Worm (Caenorhabditis elegans) whole organism, L3 larva: ENCODE data around the gene C08E8.5.

Experiments
- R02D3.7 ChIP-seq: fragments of 150-350 bp; optimal IDR thresholded peaks from 2 replicates; lab custom pipeline; 2014; ENCODE audit warnings: missing biosample characterization, missing genetic modification characterization
- ZK546.5 ChIP-seq: sonication (generic microtip); optimal IDR thresholded peaks from 2 replicates; lab custom pipeline; 2017; ENCODE audit warnings: missing biosample characterization, missing genetic modification characterization
- aly-2 ChIP-seq: fragments of 150-350 bp; optimal IDR thresholded peaks from 2 replicates; lab custom pipeline; 2014; ENCODE audit warnings: missing biosample characterization, missing genetic modification characterization
- ama-1 ChIP-seq: fragments of 150-350 bp; optimal IDR thresholded peaks from 2 replicates; lab custom pipeline; 2018
- ceh-16 ChIP-seq: sonication (generic microtip); optimal IDR thresholded peaks from 2 replicates; lab custom pipeline; 2017; ENCODE audit warnings: missing biosample characterization, missing genetic modification characterization
- ceh-28 ChIP-seq: fragments of 150-350 bp; optimal IDR thresholded peaks from 2 replicates; lab custom pipeline; 2014; ENCODE audit warnings: missing biosample characterization, missing genetic modification reagents, missing genetic modification characterization
- ceh-82 ChIP-seq: fragments of 150-350 bp; optimal IDR thresholded peaks from 2 replicates; lab custom pipeline; 2014; ENCODE audit warnings: missing biosample characterization, missing genetic modification characterization
- egl-27 ChIP-seq: sonication (generic microtip); optimal IDR thresholded peaks from 4 replicates; lab custom pipeline; 2017; ENCODE audit warnings: missing biosample characterization, missing genetic modification reagents, missing genetic modification characterization
- elt-2 ChIP-seq: sonication (generic microtip); optimal IDR thresholded peaks from 2 replicates; lab custom pipeline; 2016; ENCODE audit warnings: missing genetic modification reagents, mild to moderate bottlenecking, missing genetic modification characterization, missing compliant biosample characterization
- elt-3 ChIP-seq, 3 experiments: fragments of 150-350 bp in 1 of 3; sonication (generic microtip) in 2 of 3; optimal IDR thresholded peaks; 2 replicates in 2 of 3; 4 replicates in 1 of 3; lab custom pipeline; 2014 to 2017; ENCODE audit warnings: missing biosample characterization in 3 of 3, missing genetic modification characterization in 3 of 3
- eor-1 ChIP-seq, 2 experiments: fragments of 150-350 bp; optimal IDR thresholded peaks; 2 replicates each; lab custom pipeline; 2014 to 2018; ENCODE audit warnings: missing biosample characterization in 2 of 2, missing genetic modification characterization in 2 of 2
- fkh-10 ChIP-seq: sonication (generic microtip); optimal IDR thresholded peaks from 2 replicates; lab custom pipeline; 2017; ENCODE audit warnings: missing biosample characterization, missing genetic modification reagents, missing genetic modification characterization
- fos-1 ChIP-seq: fragments of 150-350 bp; optimal IDR thresholded peaks from 2 replicates; lab custom pipeline; 2014; ENCODE audit warnings: missing biosample characterization, missing genetic modification characterization
- jun-1 ChIP-seq: fragments of 150-350 bp; optimal IDR thresholded peaks from 2 replicates; lab custom pipeline; 2014; ENCODE audit warnings: missing biosample characterization, missing genetic modification reagents, missing genetic modification characterization
- lin-15B ChIP-seq: fragments of 150-350 bp; optimal IDR thresholded peaks from 2 replicates; lab custom pipeline; 2014; ENCODE audit warnings: missing biosample characterization, missing genetic modification characterization
- lin-39 ChIP-seq: fragments of 150-350 bp; optimal IDR thresholded peaks from 2 replicates; lab custom pipeline; 2018; ENCODE audit warnings: missing biosample characterization, missing genetic modification reagents, missing genetic modification characterization
- mml-1 ChIP-seq: fragments of 150-350 bp; sonication (generic microtip); optimal IDR thresholded peaks from 3 replicates; lab custom pipeline; 2014; ENCODE audit warnings: missing biosample characterization, missing genetic modification characterization
- nfya-1 ChIP-seq: sonication (generic microtip); optimal IDR thresholded peaks from 2 replicates; lab custom pipeline; 2017; ENCODE audit warnings: missing genetic modification characterization, mild to moderate bottlenecking, missing compliant biosample characterization, antibody characterized with exemption, moderate library complexity; ENCODE audit not compliant: insufficient read depth
- nhr-11 ChIP-seq: fragments of 150-350 bp; optimal IDR thresholded peaks from 2 replicates; lab custom pipeline; 2014; ENCODE audit warnings: missing biosample characterization, missing genetic modification characterization
- nhr-12 ChIP-seq: fragments of 150-350 bp; optimal IDR thresholded peaks from 2 replicates; lab custom pipeline; 2014; ENCODE audit warnings: missing biosample characterization, missing genetic modification characterization
- nhr-23 ChIP-seq: fragments of 150-350 bp; optimal IDR thresholded peaks from 2 replicates; lab custom pipeline; 2014; ENCODE audit warnings: missing biosample characterization, missing genetic modification reagents, missing genetic modification characterization
- nhr-43 ChIP-seq: sonication (generic microtip); optimal IDR thresholded peaks from 2 replicates; lab custom pipeline; 2016; ENCODE audit warnings: mild to moderate bottlenecking, missing genetic modification characterization, missing compliant biosample characterization; ENCODE audit not compliant: poor library complexity, severe bottlenecking
- nhr-67 ChIP-seq: fragments of 150-350 bp; optimal IDR thresholded peaks from 2 replicates; lab custom pipeline; 2014; ENCODE audit warnings: missing biosample characterization, missing genetic modification characterization
- nhr-76 ChIP-seq: fragments of 150-350 bp; sonication (generic microtip); optimal IDR thresholded peaks from 5 replicates; lab custom pipeline; 2014; ENCODE audit warnings: missing biosample characterization, missing genetic modification characterization
- nhr-77 ChIP-seq: fragments of 150-350 bp; optimal IDR thresholded peaks from 2 replicates; lab custom pipeline; 2014; ENCODE audit warnings: missing biosample characterization, missing genetic modification characterization
- pha-4 ChIP-seq: fragments of 150-350 bp; optimal IDR thresholded peaks from 2 replicates; lab custom pipeline; 2014; ENCODE audit warnings: missing biosample characterization, missing genetic modification reagents, missing genetic modification characterization
- pqm-1 ChIP-seq: fragments of 150-350 bp; optimal IDR thresholded peaks from 2 replicates; lab custom pipeline; 2017; ENCODE audit warnings: missing biosample characterization, missing genetic modification characterization, inconsistent platforms
- sea-2 ChIP-seq: fragments of 150-350 bp; sonication (generic microtip); optimal IDR thresholded peaks from 4 replicates; lab custom pipeline; 2014; ENCODE audit warnings: missing biosample characterization, missing genetic modification reagents, missing genetic modification characterization
- skn-1 ChIP-seq: fragments of 150-350 bp; optimal IDR thresholded peaks from 2 replicates; lab custom pipeline; 2014; ENCODE audit warnings: missing biosample characterization, missing genetic modification characterization
- snpc-4 ChIP-seq: fragments of 150-350 bp; optimal IDR thresholded peaks from 2 replicates; lab custom pipeline; 2014; ENCODE audit warnings: missing biosample characterization, missing genetic modification characterization
- unc-39 ChIP-seq: sonication (generic microtip); optimal IDR thresholded peaks from 4 replicates; lab custom pipeline; 2017; ENCODE audit warnings: missing biosample characterization, missing genetic modification characterization
- unc-62 ChIP-seq: fragments of 150-350 bp; sonication (generic microtip); optimal IDR thresholded peaks from 4 replicates; lab custom pipeline; 2014; ENCODE audit warnings: missing biosample characterization, missing genetic modification reagents, missing genetic modification characterization
- zag-1 ChIP-seq: fragments of 150-350 bp; optimal IDR thresholded peaks from 2 replicates; lab custom pipeline; 2014; ENCODE audit warnings: missing biosample characterization, missing genetic modification characterization
- ztf-4 ChIP-seq: fragments of 150-350 bp; optimal IDR thresholded peaks from 2 replicates; lab custom pipeline; 2014; ENCODE audit warnings: missing biosample characterization, missing genetic modification characterization

The C08E8.5 gene

DNA sequence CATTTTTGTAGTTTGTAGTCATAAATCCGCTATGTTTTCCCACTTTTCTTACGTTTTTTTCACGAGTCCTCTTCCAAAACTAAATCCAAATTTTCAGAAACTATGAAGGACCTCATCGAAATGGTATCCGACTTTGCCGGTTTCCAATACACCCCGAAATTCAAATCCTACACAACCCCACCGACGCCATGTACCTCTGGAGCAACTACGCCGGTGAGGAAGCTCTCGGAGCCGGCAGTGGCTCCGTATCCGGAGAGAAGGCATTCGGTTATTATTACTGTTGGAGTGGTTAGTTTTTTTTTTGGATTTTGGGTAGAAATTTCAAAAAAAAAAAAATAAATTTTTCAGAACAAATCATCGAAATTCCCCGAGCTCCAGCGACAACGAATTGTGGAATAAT, 9.7 kb downstream of the C08E8.5 start, which contains the start of gene C08E8.3:
Gene C08E8.3, plus strand, starts transcription at position 84 of the 400 bp plus-strand sequence.
- TF ChIP-seq ceh-82 (tag; lab: Kevin White, UChicago) (no peak), R02D3.7 (tag; lab: Kevin White, UChicago) (no peak), nhr-67 (tag; lab: Kevin White, UChicago) (no peak), nhr-23 (tag; lab: Kevin White, UChicago) (no peak), elt-2 (tag; lab: Kevin White, UChicago) (no peak), eor-1 (tag; optimal IDR thresholded peaks at IDR 0.05; lab: Kevin White, UChicago) (no peak), egl-27 (tag; lab: Kevin White, UChicago) (no peak), mml-1 (tag; lab: Kevin White, UChicago) (no peak), ceh-28 (tag; lab: Kevin White, UChicago) (no peak), fkh-10 (GFP tag; lab: Kevin White, UChicago) (no peak)
- TF ChIP-seq, all 47 proteins: peak for 0

DNA sequence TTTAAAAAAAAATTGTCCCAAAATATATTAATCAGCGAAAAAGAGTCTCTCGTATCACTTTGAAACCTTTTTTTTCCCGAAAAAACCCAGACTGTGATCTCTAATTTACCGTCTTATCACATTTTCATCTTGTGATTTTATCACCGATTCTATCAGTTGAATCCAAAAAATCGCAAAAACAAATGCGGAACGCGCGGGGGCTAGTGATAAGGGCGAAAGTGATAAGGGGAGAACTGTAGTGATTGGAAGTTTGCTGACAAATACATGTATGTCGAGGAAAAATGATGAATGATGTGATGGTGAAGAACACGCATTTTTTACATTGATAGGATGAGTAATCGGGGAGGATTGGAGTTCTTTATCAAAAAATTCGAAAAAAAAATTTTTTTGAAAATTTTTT, 13.7 kb downstream of the C08E8.5 start:
- TF ChIP-seq nhr-23 (tag; lab: Kevin White, UChicago) = peak; percentile 57
- no peak for TF ChIP-seq snpc-4 (tag; lab: Kevin White, UChicago)
- no peak for TF ChIP-seq zag-1
- no peak for TF ChIP-seq nhr-67 (tag; lab: Kevin White, UChicago)
- peak; percentile 44 for TF ChIP-seq ceh-28 (tag; lab: Kevin White, UChicago)
- TF ChIP-seq unc-62 (GFP tag; lab: Kevin White, UChicago) = no peak
- no peak for TF ChIP-seq ceh-82 (tag; lab: Kevin White, UChicago)
- peak; percentile 88 for TF ChIP-seq egl-27 (tag; lab: Kevin White, UChicago)
- TF ChIP-seq nhr-43 (tag; lab: Kevin White, UChicago) = peak; percentile 75
- TF ChIP-seq pqm-1 (tag; lab: Kevin White, UChicago) = peak; percentile 100
- TF ChIP-seq nhr-76 (tag; lab: Kevin White, UChicago) = no peak
- no peak for TF ChIP-seq eor-1 (tag; optimal IDR thresholded peaks at IDR 0.05; lab: Kevin White, UChicago)
- peak; percentile 34 for TF ChIP-seq skn-1 (tag; lab: Kevin White, UChicago)
- peak; percentile 81 for TF ChIP-seq fos-1 (tag; lab: Kevin White, UChicago)
- peak; percentile 98 for TF ChIP-seq jun-1 (tag; lab: Kevin White, UChicago)
- peak; percentile 55 for TF ChIP-seq pha-4
- peak; percentile 100 for TF ChIP-seq elt-2 (tag; lab: Kevin White, UChicago)
- TF ChIP-seq aly-2 (tag; lab: Kevin White, UChicago) = no peak
- TF ChIP-seq elt-3 (tag; optimal IDR thresholded peaks at IDR 0.05; lab: Kevin White, UChicago) = peak; percentile 68 to 96 (median 94)
- no peak for TF ChIP-seq lin-15B

DNA sequence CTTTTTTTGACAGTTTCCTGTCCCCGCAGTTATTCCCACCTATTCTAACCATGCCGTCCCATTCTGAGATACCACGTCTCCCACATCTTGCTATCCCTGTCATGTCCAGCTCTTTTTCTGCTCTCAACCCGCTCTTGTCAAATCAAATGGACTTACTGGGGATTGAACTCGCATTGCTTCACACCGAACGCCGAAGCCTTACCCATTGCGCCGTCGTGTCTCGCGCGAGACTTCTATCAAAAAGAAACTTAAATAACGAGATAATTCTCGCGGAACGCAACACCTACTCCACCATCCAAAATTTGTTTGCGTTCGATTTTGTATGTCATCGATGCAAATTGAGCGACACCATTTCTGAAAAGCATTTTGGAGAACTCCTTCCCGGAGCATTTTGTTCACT, 15.6 kb downstream of the C08E8.5 start:
- no peak for TF ChIP-seq ceh-82 (tag; lab: Kevin White, UChicago)
- no peak for TF ChIP-seq ZK546.5
- no peak for TF ChIP-seq unc-39
- no peak for TF ChIP-seq ceh-28 (tag; lab: Kevin White, UChicago)
- TF ChIP-seq nhr-12 (tag; lab: Kevin White, UChicago) = no peak
- TF ChIP-seq lin-39 (tag; lab: Kevin White, UChicago) = no peak
- no peak for TF ChIP-seq aly-2 (tag; lab: Kevin White, UChicago)
- TF ChIP-seq pqm-1 (tag; lab: Kevin White, UChicago) = no peak
- no peak for TF ChIP-seq nhr-77
- no peak for TF ChIP-seq sea-2 (GFP tag; lab: Kevin White, UChicago)
- TF ChIP-seq nfya-1 (tag; lab: Kevin White, UChicago) = no peak
- TF ChIP-seq skn-1 (tag; lab: Kevin White, UChicago) = no peak
- no peak for TF ChIP-seq nhr-23 (tag; lab: Kevin White, UChicago)
- no peak for TF ChIP-seq ceh-16

DNA sequence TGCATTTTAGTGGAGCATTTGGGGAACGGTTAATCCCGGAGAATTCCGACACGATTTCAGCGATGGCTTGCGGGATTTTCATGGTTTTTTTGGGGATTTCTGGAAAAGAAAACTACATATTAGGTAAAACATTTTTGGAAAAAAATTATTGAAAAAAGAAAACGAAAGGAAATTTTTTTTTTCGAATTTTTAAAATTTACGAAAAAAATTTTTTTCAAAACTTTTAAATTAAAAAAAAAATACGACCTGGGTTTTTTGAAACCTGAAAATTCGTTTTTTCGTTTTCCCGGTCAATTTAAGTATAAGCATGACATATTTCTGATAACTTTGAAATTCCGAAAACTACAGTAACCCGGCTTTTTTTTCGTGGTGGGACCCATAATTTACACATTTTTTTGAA, 20.0 kb downstream of the C08E8.5 start, which contains the start of gene C08E8.10:
Gene C08E8.10, minus strand, starts transcription at position 101 of the 400 bp plus-strand sequence.
- TF ChIP-seq nhr-77 = no peak
- no peak for TF ChIP-seq pha-4
- TF ChIP-seq ztf-4 (tag; lab: Kevin White, UChicago) = no peak
- TF ChIP-seq nhr-12 (tag; lab: Kevin White, UChicago) = no peak
- TF ChIP-seq nfya-1 (tag; lab: Kevin White, UChicago) = no peak

DNA sequence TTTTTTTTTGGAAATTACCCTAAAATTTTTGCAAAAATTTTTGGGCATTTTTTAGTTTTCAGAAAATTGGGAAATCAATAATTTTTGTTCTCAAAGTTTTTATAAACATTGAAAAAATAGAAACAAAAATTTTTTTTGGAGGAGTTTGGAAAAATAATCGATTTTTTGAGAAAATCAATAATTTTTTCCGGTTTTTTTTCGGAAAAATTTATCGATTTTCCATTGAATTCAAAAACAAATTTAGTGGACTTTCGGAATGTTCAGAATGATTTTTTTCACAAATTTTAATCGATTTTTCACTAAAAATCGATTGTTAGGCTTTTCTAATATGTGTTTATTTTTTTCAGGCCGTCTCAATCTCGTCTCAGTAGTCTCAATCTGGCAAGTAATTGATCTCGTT, 22.1 kb downstream of the C08E8.5 start:
- TF ChIP-seq zag-1 = no peak
- no peak for TF ChIP-seq ama-1
- peak; percentile 57 for TF ChIP-seq ceh-28 (tag; lab: Kevin White, UChicago)
- no peak for TF ChIP-seq lin-15B
- TF ChIP-seq skn-1 (tag; lab: Kevin White, UChicago) = no peak
- TF ChIP-seq eor-1 (tag; optimal IDR thresholded peaks at IDR 0.05; lab: Kevin White, UChicago) = no peak
- no peak for TF ChIP-seq nhr-11 (tag; lab: Kevin White, UChicago)
